Worm (Caenorhabditis elegans) whole organism, midembryonic: ENCODE measurements around the gene luc-7L3.

Source experiments
- T22C8.4 ChIP-seq: fragments of 200-800 bp; sonication (Bioruptor generic); IDR thresholded peaks from 2 replicates; pipeline ENCODE4 v1.3.6; 2022; ENCODE audit warnings: missing genetic modification characterization, missing compliant biosample characterization
- flt-1 ChIP-seq: fragments of 200-800 bp; sonication (Bioruptor generic); IDR thresholded peaks from 2 replicates; pipeline ENCODE4 v1.3.6; 2022; ENCODE audit warnings: missing genetic modification characterization, missing compliant biosample characterization
- klf-2 ChIP-seq: fragments of 200-800 bp; sonication (Bioruptor generic); conservative IDR thresholded peaks from 2 replicates; pipeline ENCODE4 v1.3.6; 2022; ENCODE audit warnings: missing genetic modification reagents, missing genetic modification characterization, missing compliant biosample characterization
- ref-1 ChIP-seq: fragments of 200-800 bp; sonication (Bioruptor generic); conservative IDR thresholded peaks from 2 replicates; pipeline ENCODE4 v1.3.6; 2022; ENCODE audit warnings: missing genetic modification reagents, missing genetic modification characterization, missing compliant biosample characterization
- ztf-23 ChIP-seq: fragments of 200-800 bp; sonication (Bioruptor generic); IDR thresholded peaks from 2 replicates; pipeline ENCODE4 v1.3.6; 2022; ENCODE audit warnings: missing genetic modification reagents, missing genetic modification characterization, missing compliant biosample characterization
- ztf-29 ChIP-seq: fragments of 200-800 bp; sonication (Bioruptor generic); IDR thresholded peaks from 2 replicates; pipeline ENCODE4 v1.3.6; 2022; ENCODE audit warnings: missing genetic modification reagents, missing genetic modification characterization, missing compliant biosample characterization

DNA sequence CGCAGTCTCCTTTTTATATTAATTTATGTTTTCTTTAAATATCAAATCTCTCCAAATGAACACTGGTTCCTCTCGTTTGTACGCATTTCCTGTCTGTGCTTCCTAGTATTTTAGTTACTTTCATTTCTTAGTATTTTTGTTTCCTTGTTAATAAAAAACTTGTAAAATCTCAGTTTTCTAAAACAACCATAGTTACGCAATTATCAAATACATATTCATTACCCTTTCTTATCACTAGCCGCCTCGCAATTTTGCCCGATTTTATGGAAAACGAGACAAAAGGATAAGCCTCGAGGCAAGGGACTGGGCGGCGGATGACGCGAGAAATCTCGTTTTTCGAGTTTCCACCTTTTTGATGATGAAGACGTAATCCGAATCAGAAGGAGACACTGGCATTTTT is 13.4 kb upstream of the luc-7L3 start, which contains the start of gene C50D2.1:
- TF ChIP-seq flt-1 (GFP tag; lab: Robert Waterston, UW) = no peak
- TF ChIP-seq ref-1 (GFP tag; lab: Robert Waterston, UW) = no peak
- no peak for TF ChIP-seq ztf-29
- no peak for TF ChIP-seq T22C8.4
- TF ChIP-seq ztf-23 (GFP tag; lab: Robert Waterston, UW) = no peak
- TF ChIP-seq klf-2 = no peak
